Worm (Caenorhabditis elegans) whole organism, L3 larva: ENCODE measurements around the gene hpo-19.

ENCODE experiments used
- R02D3.7 ChIP-seq: fragments of 150-350 bp; optimal IDR thresholded peaks from 2 replicates; lab custom pipeline; 2014; ENCODE audit warnings: missing biosample characterization, missing genetic modification characterization
- ZK546.5 ChIP-seq: sonication (generic microtip); optimal IDR thresholded peaks from 2 replicates; lab custom pipeline; 2017; ENCODE audit warnings: missing biosample characterization, missing genetic modification characterization
- aly-2 ChIP-seq: fragments of 150-350 bp; optimal IDR thresholded peaks from 2 replicates; lab custom pipeline; 2014; ENCODE audit warnings: missing biosample characterization, missing genetic modification characterization
- ama-1 ChIP-seq: fragments of 150-350 bp; optimal IDR thresholded peaks from 2 replicates; lab custom pipeline; 2018
- ceh-28 ChIP-seq: fragments of 150-350 bp; optimal IDR thresholded peaks from 2 replicates; lab custom pipeline; 2014; ENCODE audit warnings: missing biosample characterization, missing genetic modification reagents, missing genetic modification characterization
- ceh-82 ChIP-seq: fragments of 150-350 bp; optimal IDR thresholded peaks from 2 replicates; lab custom pipeline; 2014; ENCODE audit warnings: missing biosample characterization, missing genetic modification characterization
- ceh-9 ChIP-seq: sonication (generic microtip); optimal IDR thresholded peaks from 2 replicates; lab custom pipeline; 2018; ENCODE audit warnings: missing biosample characterization, missing genetic modification characterization
- daf-12 ChIP-seq: fragments of 150-350 bp; optimal IDR thresholded peaks from 2 replicates; lab custom pipeline; 2014; ENCODE audit warnings: missing biosample characterization, missing genetic modification reagents, missing genetic modification characterization
- egl-5 ChIP-seq: fragments of 150-350 bp; optimal IDR thresholded peaks from 2 replicates; lab custom pipeline; 2017; ENCODE audit warnings: missing biosample characterization, missing genetic modification reagents, missing genetic modification characterization, inconsistent platforms
- elt-2 ChIP-seq: sonication (generic microtip); optimal IDR thresholded peaks from 2 replicates; lab custom pipeline; 2016; ENCODE audit warnings: missing genetic modification reagents, mild to moderate bottlenecking, missing genetic modification characterization, missing compliant biosample characterization
- elt-3 ChIP-seq, 3 experiments: fragments of 150-350 bp in 1 of 3; sonication (generic microtip) in 2 of 3; optimal IDR thresholded peaks; 2 replicates in 2 of 3; 4 replicates in 1 of 3; lab custom pipeline; 2014 to 2017; ENCODE audit warnings: missing biosample characterization in 3 of 3, missing genetic modification characterization in 3 of 3
- eor-1 ChIP-seq, 2 experiments: fragments of 150-350 bp; optimal IDR thresholded peaks; 2 replicates each; lab custom pipeline; 2014 to 2018; ENCODE audit warnings: missing biosample characterization in 2 of 2, missing genetic modification characterization in 2 of 2
- fkh-10 ChIP-seq: sonication (generic microtip); optimal IDR thresholded peaks from 2 replicates; lab custom pipeline; 2017; ENCODE audit warnings: missing biosample characterization, missing genetic modification reagents, missing genetic modification characterization
- fos-1 ChIP-seq: fragments of 150-350 bp; optimal IDR thresholded peaks from 2 replicates; lab custom pipeline; 2014; ENCODE audit warnings: missing biosample characterization, missing genetic modification characterization
- hmg-11 ChIP-seq: sonication (generic microtip); optimal IDR thresholded peaks from 2 replicates; lab custom pipeline; 2016; ENCODE audit warnings: missing genetic modification characterization, missing compliant biosample characterization
- jun-1 ChIP-seq: fragments of 150-350 bp; optimal IDR thresholded peaks from 2 replicates; lab custom pipeline; 2014; ENCODE audit warnings: missing biosample characterization, missing genetic modification reagents, missing genetic modification characterization
- lin-15B ChIP-seq: fragments of 150-350 bp; optimal IDR thresholded peaks from 2 replicates; lab custom pipeline; 2014; ENCODE audit warnings: missing biosample characterization, missing genetic modification characterization
- lin-39 ChIP-seq: fragments of 150-350 bp; optimal IDR thresholded peaks from 2 replicates; lab custom pipeline; 2018; ENCODE audit warnings: missing biosample characterization, missing genetic modification reagents, missing genetic modification characterization
- lsy-12 ChIP-seq: sonication (generic microtip); optimal IDR thresholded peaks from 2 replicates; lab custom pipeline; 2016; ENCODE audit warnings: mild to moderate bottlenecking, missing genetic modification characterization, missing compliant biosample characterization
- mdl-1 ChIP-seq: fragments of 150-350 bp; optimal IDR thresholded peaks from 2 replicates; lab custom pipeline; 2014; ENCODE audit warnings: missing biosample characterization, missing genetic modification characterization
- mml-1 ChIP-seq: fragments of 150-350 bp; sonication (generic microtip); optimal IDR thresholded peaks from 3 replicates; lab custom pipeline; 2014; ENCODE audit warnings: missing biosample characterization, missing genetic modification characterization
- nfya-1 ChIP-seq: sonication (generic microtip); optimal IDR thresholded peaks from 2 replicates; lab custom pipeline; 2017; ENCODE audit warnings: missing genetic modification characterization, mild to moderate bottlenecking, missing compliant biosample characterization, antibody characterized with exemption, moderate library complexity; ENCODE audit not compliant: insufficient read depth
- nhr-12 ChIP-seq: fragments of 150-350 bp; optimal IDR thresholded peaks from 2 replicates; lab custom pipeline; 2014; ENCODE audit warnings: missing biosample characterization, missing genetic modification characterization
- nhr-23 ChIP-seq: fragments of 150-350 bp; optimal IDR thresholded peaks from 2 replicates; lab custom pipeline; 2014; ENCODE audit warnings: missing biosample characterization, missing genetic modification reagents, missing genetic modification characterization
- nhr-237 ChIP-seq: fragments of 150-350 bp; optimal IDR thresholded peaks from 2 replicates; lab custom pipeline; 2014; ENCODE audit warnings: missing biosample characterization, missing genetic modification characterization
- nhr-25 ChIP-seq: sonication (generic microtip); optimal IDR thresholded peaks from 2 replicates; lab custom pipeline; 2017; ENCODE audit warnings: missing biosample characterization, missing genetic modification characterization
- nhr-28 ChIP-seq: fragments of 150-350 bp; optimal IDR thresholded peaks from 2 replicates; lab custom pipeline; 2014; ENCODE audit warnings: missing biosample characterization, missing genetic modification characterization
- nhr-43 ChIP-seq: sonication (generic microtip); optimal IDR thresholded peaks from 2 replicates; lab custom pipeline; 2016; ENCODE audit warnings: mild to moderate bottlenecking, missing genetic modification characterization, missing compliant biosample characterization; ENCODE audit not compliant: poor library complexity, severe bottlenecking
- nhr-76 ChIP-seq: fragments of 150-350 bp; sonication (generic microtip); optimal IDR thresholded peaks from 5 replicates; lab custom pipeline; 2014; ENCODE audit warnings: missing biosample characterization, missing genetic modification characterization
- nhr-77 ChIP-seq: fragments of 150-350 bp; optimal IDR thresholded peaks from 2 replicates; lab custom pipeline; 2014; ENCODE audit warnings: missing biosample characterization, missing genetic modification characterization
- pha-4 ChIP-seq: fragments of 150-350 bp; optimal IDR thresholded peaks from 2 replicates; lab custom pipeline; 2014; ENCODE audit warnings: missing biosample characterization, missing genetic modification reagents, missing genetic modification characterization
- pqm-1 ChIP-seq: fragments of 150-350 bp; optimal IDR thresholded peaks from 2 replicates; lab custom pipeline; 2017; ENCODE audit warnings: missing biosample characterization, missing genetic modification characterization, inconsistent platforms
- sea-2 ChIP-seq: fragments of 150-350 bp; sonication (generic microtip); optimal IDR thresholded peaks from 4 replicates; lab custom pipeline; 2014; ENCODE audit warnings: missing biosample characterization, missing genetic modification reagents, missing genetic modification characterization
- skn-1 ChIP-seq: fragments of 150-350 bp; optimal IDR thresholded peaks from 2 replicates; lab custom pipeline; 2014; ENCODE audit warnings: missing biosample characterization, missing genetic modification characterization
- tbx-2 ChIP-seq: sonication (generic microtip); optimal IDR thresholded peaks from 2 replicates; lab custom pipeline; 2016; ENCODE audit warnings: mild to moderate bottlenecking, missing genetic modification characterization, missing compliant biosample characterization
- unc-39 ChIP-seq: sonication (generic microtip); optimal IDR thresholded peaks from 4 replicates; lab custom pipeline; 2017; ENCODE audit warnings: missing biosample characterization, missing genetic modification characterization
- unc-62 ChIP-seq: fragments of 150-350 bp; sonication (generic microtip); optimal IDR thresholded peaks from 4 replicates; lab custom pipeline; 2014; ENCODE audit warnings: missing biosample characterization, missing genetic modification reagents, missing genetic modification characterization
- zag-1 ChIP-seq: fragments of 150-350 bp; optimal IDR thresholded peaks from 2 replicates; lab custom pipeline; 2014; ENCODE audit warnings: missing biosample characterization, missing genetic modification characterization
- ztf-11 ChIP-seq: fragments of 150-350 bp; optimal IDR thresholded peaks from 2 replicates; lab custom pipeline; 2014; ENCODE audit warnings: missing biosample characterization, missing genetic modification characterization
- ztf-4 ChIP-seq: fragments of 150-350 bp; optimal IDR thresholded peaks from 2 replicates; lab custom pipeline; 2014; ENCODE audit warnings: missing biosample characterization, missing genetic modification characterization

hpo-19 gene

DNA sequence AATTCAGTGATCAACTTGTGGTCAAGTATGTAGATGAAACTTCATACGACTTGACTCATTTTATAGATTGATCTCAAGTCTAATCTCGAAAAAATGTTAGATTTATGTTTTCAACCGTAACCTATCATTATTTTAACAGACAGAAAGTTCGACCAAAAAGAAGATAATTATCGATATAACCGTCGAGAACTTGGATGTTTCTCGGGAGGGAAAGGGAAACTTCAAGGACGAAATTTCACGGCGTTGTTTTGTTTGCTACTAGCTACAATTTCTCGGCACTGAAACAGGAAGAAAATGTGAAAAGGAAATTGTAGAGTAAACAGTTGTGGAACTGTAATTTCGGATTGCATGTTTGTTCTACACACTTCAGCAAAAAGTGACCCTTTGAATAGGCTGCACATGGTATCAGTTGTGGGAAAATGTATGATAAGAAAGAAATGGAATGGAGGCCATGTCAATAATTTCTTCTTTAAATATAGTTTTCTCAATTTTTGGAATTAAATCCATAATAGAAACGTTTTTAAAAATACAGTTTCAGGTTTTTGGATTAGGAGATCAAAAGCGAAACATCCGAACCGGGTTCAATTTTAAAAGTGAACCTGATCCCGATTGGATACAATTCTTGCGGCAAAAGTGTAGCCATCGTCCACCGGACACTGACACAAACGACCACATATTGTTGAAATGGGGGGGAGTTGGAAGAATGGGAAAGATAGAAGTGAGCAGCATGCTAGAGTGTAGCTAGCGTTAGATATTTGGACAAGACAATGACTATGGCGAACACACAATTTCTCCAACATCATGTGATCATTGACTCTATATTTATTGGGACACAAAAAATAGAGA lies 5.7 kb upstream of the hpo-19 start:
- no peak for TF ChIP-seq tbx-2 (tag; lab: Kevin White, UChicago)
- TF ChIP-seq ztf-11 (tag; lab: Kevin White, UChicago) = no peak
- TF ChIP-seq pqm-1 (tag; lab: Kevin White, UChicago) = peak; percentile 56
- TF ChIP-seq daf-12 (tag; lab: Kevin White, UChicago) = no peak
- peak; percentile 54 for TF ChIP-seq pha-4
- TF ChIP-seq unc-39 (tag; lab: Kevin White, UChicago) = no peak
- no peak for TF ChIP-seq nhr-76 (tag; lab: Kevin White, UChicago)
- TF ChIP-seq elt-2 (tag; lab: Kevin White, UChicago) = peak; percentile 52
- peak; percentile 13 for TF ChIP-seq nhr-43 (tag; lab: Kevin White, UChicago)
- no peak for TF ChIP-seq R02D3.7
- TF ChIP-seq nhr-237 = no peak
- no peak for TF ChIP-seq ZK546.5 (tag; lab: Kevin White, UChicago)

DNA sequence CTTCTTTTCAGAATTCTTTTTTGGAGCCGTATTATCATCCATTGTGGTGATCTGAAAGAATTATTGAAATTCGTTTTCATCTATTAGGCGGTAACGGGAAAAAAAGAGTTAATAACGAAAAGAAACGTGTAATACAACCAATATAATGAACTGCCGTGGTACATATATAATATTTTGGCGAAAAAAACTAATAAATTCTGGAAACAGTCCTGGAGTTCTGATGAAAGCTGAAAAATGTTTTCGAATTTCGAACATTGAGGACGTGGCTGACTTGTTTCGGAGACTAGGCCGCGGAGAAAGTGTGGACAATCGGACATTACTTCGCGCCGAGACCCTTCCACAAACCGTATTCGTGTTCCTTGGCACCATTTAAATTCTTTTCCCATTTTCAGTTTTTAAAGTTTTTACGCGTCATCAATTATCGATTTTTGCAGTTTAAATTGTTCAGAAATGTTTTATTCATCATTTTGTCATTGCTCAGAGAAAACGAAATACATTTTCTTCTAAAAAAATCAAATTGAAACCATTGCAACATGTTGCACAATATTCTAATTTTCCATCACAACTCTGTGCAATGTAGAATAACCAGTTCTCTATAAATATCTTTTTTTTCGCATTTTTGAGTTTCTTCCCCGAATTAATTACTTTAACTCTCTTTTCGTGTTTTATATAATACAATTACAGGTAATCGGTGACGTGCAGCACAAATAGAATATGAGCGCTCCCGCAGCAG lies 2.8 kb upstream of the hpo-19 start, which contains the start of the genes gad-1 and erfa-1:
gad-1 (minus strand) TSS at position 51 of the 733 bp plus-strand sequence.
erfa-1 (plus strand) TSS at position 683 of the 733 bp plus-strand sequence.
- no peak for TF ChIP-seq R02D3.7
- TF ChIP-seq nhr-12 = no peak
- TF ChIP-seq mdl-1 (tag; lab: Kevin White, UChicago) = no peak
- TF ChIP-seq lsy-12 = no peak
- TF ChIP-seq hmg-11 (tag; lab: Kevin White, UChicago) = peak; percentile 42
- TF ChIP-seq ceh-9 (tag; lab: Kevin White, UChicago) = no peak
- no peak for TF ChIP-seq mml-1 (tag; lab: Kevin White, UChicago)
- TF ChIP-seq nhr-25 = peak; percentile 77
- TF ChIP-seq unc-39 (tag; lab: Kevin White, UChicago) = no peak
- TF ChIP-seq nhr-43 (tag; lab: Kevin White, UChicago) = peak; percentile 46
- no peak for TF ChIP-seq fkh-10 (GFP tag; lab: Kevin White, UChicago)
- no peak for TF ChIP-seq tbx-2 (tag; lab: Kevin White, UChicago)
- no peak for TF ChIP-seq unc-62 (GFP tag; lab: Kevin White, UChicago)
- TF ChIP-seq pha-4 = peak; percentile 76
- TF ChIP-seq ama-1 (lab: Kevin White, UChicago) = peak; percentile 18
- TF ChIP-seq sea-2 = no peak
- TF ChIP-seq nhr-77 = no peak
- TF ChIP-seq nhr-28 = no peak
- no peak for TF ChIP-seq eor-1 (tag; optimal IDR thresholded peaks at IDR 0.05; lab: Kevin White, UChicago)
- TF ChIP-seq ztf-4 (tag; lab: Kevin White, UChicago) = no peak
- TF ChIP-seq fos-1 = no peak
- no peak for TF ChIP-seq nhr-237
- no peak for TF ChIP-seq zag-1 (tag; lab: Kevin White, UChicago)
- TF ChIP-seq jun-1 = no peak
- peak; percentile 87 for TF ChIP-seq lin-39 (tag; lab: Kevin White, UChicago)
- TF ChIP-seq elt-3 (tag; optimal IDR thresholded peaks at IDR 0.05; lab: Kevin White, UChicago) = no peak
- peak; percentile 39 for TF ChIP-seq elt-2 (tag; lab: Kevin White, UChicago)
- no peak for TF ChIP-seq ZK546.5 (tag; lab: Kevin White, UChicago)
- TF ChIP-seq nhr-23 (tag; lab: Kevin White, UChicago) = peak; percentile 60
- peak; percentile 95 for TF ChIP-seq lin-15B
- no peak for TF ChIP-seq ceh-82 (tag; lab: Kevin White, UChicago)
- TF ChIP-seq aly-2 = no peak
- peak; percentile 68 for TF ChIP-seq ceh-28 (tag; lab: Kevin White, UChicago)
- TF ChIP-seq daf-12 (tag; lab: Kevin White, UChicago) = no peak
- TF ChIP-seq nfya-1 (tag; lab: Kevin White, UChicago) = peak; percentile 82
- no peak for TF ChIP-seq egl-5 (tag; lab: Kevin White, UChicago)
- TF ChIP-seq skn-1 (tag; lab: Kevin White, UChicago) = no peak
